Worm (Caenorhabditis elegans): ENCODE measurements around the gene F17C8.9.
A peak's percentile ranks its signal among the peaks of the same experiment; 100 is the strongest.

Gene F17C8.9

DNA sequence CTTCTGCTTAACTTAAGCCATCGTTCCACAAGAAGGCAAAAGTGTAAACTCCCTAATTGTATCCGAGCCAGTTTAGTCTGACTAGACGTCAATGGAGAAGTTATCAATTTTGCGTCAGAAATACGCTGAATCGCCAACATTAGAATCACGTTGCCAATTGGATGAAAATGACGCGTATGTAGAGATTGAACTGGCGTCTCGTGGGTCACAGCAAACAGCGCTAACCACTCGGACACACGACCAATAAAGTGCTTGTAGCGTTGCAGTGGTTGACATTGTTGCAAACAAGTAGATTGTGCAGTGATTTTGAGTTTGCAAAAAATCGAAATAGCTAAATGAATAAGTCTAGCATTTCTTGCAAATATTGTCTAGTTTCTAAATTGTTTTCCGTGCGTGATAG is 44.6 kb upstream of the F17C8.9 start (continued):
- TF ChIP-seq snpc-4 (GFP tag; optimal IDR thresholded peaks at IDR 0.05) (peak; percentile 78), snpc-4 (tag; optimal IDR thresholded peaks at IDR 0.05) (peak in 3 of 4 experiments; percentile 2 to 66 (median 42)), C17E4.6 (GFP tag; IDR thresholded peaks at IDR 0.05) (no peak), lir-1 (GFP tag; conservative IDR thresholded peaks at IDR 0.05) (no peak; the same call in 1 of the 2 replicates), Y56A3A.18 (GFP tag; IDR thresholded peaks at IDR 0.05) (0 out of 2 replicates have a peak, but pooled peaks have one; percentile 45), B0019.2 (GFP tag; conservative IDR thresholded peaks at IDR 0.05) (peak; percentile 62; the same call in 1 of the 2 replicates), let-526 (GFP tag; IDR thresholded peaks at IDR 0.05) (peak; percentile 74; the same call in 1 of the 2 replicates), ztf-18 (tag; optimal IDR thresholded peaks at IDR 0.05) (peak; percentile 89), sdz-38 (tag; optimal IDR thresholded peaks at IDR 0.05) (no peak), unc-130 (GFP tag; optimal IDR thresholded peaks at IDR 0.05) (peak; percentile 76), nfya-1 (tag; optimal IDR thresholded peaks at IDR 0.05; ENCODE audit: borderline replicate concordance, insufficient read depth) (no peak), chd-7 (tag; optimal IDR thresholded peaks at IDR 0.05) (peak; percentile 90), ztf-28 (GFP tag; IDR thresholded peaks at IDR 0.05) (peak; percentile 91), ceh-100 (GFP tag; IDR thresholded peaks at IDR 0.05) (0 out of 2 replicates have a peak, but pooled peaks have one; percentile 28), repo-1 (tag; optimal IDR thresholded peaks at IDR 0.05) (peak; percentile 83), sptf-2 (GFP tag; optimal IDR thresholded peaks at IDR 0.05) (peak; percentile 87), rec-8 (tag; optimal IDR thresholded peaks at IDR 0.05) (peak; percentile 78 to 96), rpc-1 (optimal IDR thresholded peaks at IDR 0.05) (peak; percentile 91), rpc-1 (tag; optimal IDR thresholded peaks at IDR 0.05) (peak; percentile 100), ztf-6 (GFP tag; IDR thresholded peaks at IDR 0.05) (no peak), K12H6.12 (tag; optimal IDR thresholded peaks at IDR 0.05) (peak; percentile 61), hlh-26 (GFP tag; conservative IDR thresholded peaks at IDR 0.05) (no peak), cebp-2 (GFP tag; IDR thresholded peaks at IDR 0.05) (peak; percentile 96), ceh-91 (GFP tag; IDR thresholded peaks at IDR 0.05) (0 out of 2 replicates have a peak, but pooled peaks have one; percentile 26), nfya-2 (GFP tag; IDR thresholded peaks at IDR 0.05) (no peak), madf-8 (GFP tag; conservative IDR thresholded peaks at IDR 0.05) (peak; percentile 41; the same call in 1 of the 2 replicates), unc-62 (GFP tag; optimal IDR thresholded peaks at IDR 0.05) (peak; percentile 26), zfh-2 (GFP tag; conservative IDR thresholded peaks at IDR 0.05) (no peak), madf-10 (tag; optimal IDR thresholded peaks at IDR 0.05) (peak; percentile 74), ztf-3 (GFP tag; optimal IDR thresholded peaks at IDR 0.05) (peak; percentile 36), egrh-3 (GFP tag; IDR thresholded peaks at IDR 0.05) (peak; percentile 28; the same call in 1 of the 2 replicates), nhr-120 (GFP tag; IDR thresholded peaks at IDR 0.05) (0 out of 2 replicates have a peak, but pooled peaks have one; percentile 55), Y53F4B.3 (GFP tag; IDR thresholded peaks at IDR 0.05) (peak; percentile 74; the same call in 1 of the 2 replicates), egl-18 (GFP tag; IDR thresholded peaks at IDR 0.05) (0 out of 2 replicates have a peak, but pooled peaks have one; percentile 34), ceh-27 (GFP tag; optimal IDR thresholded peaks at IDR 0.05) (peak; percentile 88), B0336.3 (GFP tag; IDR thresholded peaks at IDR 0.05) (peak; percentile 71), nhr-27 (tag; optimal IDR thresholded peaks at IDR 0.05) (no peak), ets-4 (GFP tag; optimal IDR thresholded peaks at IDR 0.05) (peak; percentile 77), nfyb-1 (GFP tag; IDR thresholded peaks at IDR 0.05) (peak; percentile 91), T07F8.4 (tag; optimal IDR thresholded peaks at IDR 0.05) (peak; percentile 87), hsf-1 (GFP tag; IDR thresholded peaks at IDR 0.05) (peak; percentile 59; the same call in 1 of the 2 replicates), lag-1 (GFP tag; IDR thresholded peaks at IDR 0.05) (no peak), dox-1 (GFP tag; IDR thresholded peaks at IDR 0.05) (peak; percentile 87), lin-40 (tag; optimal IDR thresholded peaks at IDR 0.05) (no peak), xnd-1 (tag; optimal IDR thresholded peaks at IDR 0.05) (peak; percentile 26), F22D6.2 (tag; optimal IDR thresholded peaks at IDR 0.05) (peak; percentile 26), tbx-9 (tag; optimal IDR thresholded peaks at IDR 0.05; ENCODE audit: borderline replicate concordance) (peak; percentile 45), mxl-1 (tag; optimal IDR thresholded peaks at IDR 0.05) (peak; percentile 92), mel-28 (tag; optimal IDR thresholded peaks at IDR 0.05; ENCODE audit: borderline replicate concordance) (no peak)

Data from whole organism, young adult.